Worm (Caenorhabditis elegans) whole organism, late embryonic: ENCODE measurements around the gene F10E7.5.
A peak's percentile ranks its signal among the peaks of the same experiment; 100 is the strongest.

Source experiments
- C08G9.2 ChIP-seq: sonication (generic microtip); optimal IDR thresholded peaks from 2 replicates; lab custom pipeline; 2016; ENCODE audit warnings: mild to moderate bottlenecking, missing genetic modification characterization, moderate library complexity, missing compliant biosample characterization
- K09A11.1 ChIP-seq: sonication (generic microtip); optimal IDR thresholded peaks from 2 replicates; lab custom pipeline; 2017; ENCODE audit warnings: antibody characterized with exemption, mild to moderate bottlenecking, missing genetic modification characterization, missing compliant biosample characterization; ENCODE audit not compliant: insufficient read depth
- ahr-1 ChIP-seq: sonication (generic microtip); optimal IDR thresholded peaks from 2 replicates; lab custom pipeline; 2016; ENCODE audit warnings: missing genetic modification characterization, missing compliant biosample characterization
- ama-1 ChIP-seq: fragments of 150-350 bp; optimal IDR thresholded peaks from 2 replicates; lab custom pipeline; 2014
- ceh-18 ChIP-seq: sonication (generic microtip); optimal IDR thresholded peaks from 2 replicates; lab custom pipeline; 2016; ENCODE audit warnings: missing genetic modification characterization, missing compliant biosample characterization
- ceh-19 ChIP-seq: fragments of 200-800 bp; sonication (Bioruptor generic); optimal IDR thresholded peaks from 2 replicates; lab custom pipeline; 2018; ENCODE audit warnings: mild to moderate bottlenecking, missing genetic modification characterization, missing compliant biosample characterization
- ceh-24 ChIP-seq: sonication (generic microtip); optimal IDR thresholded peaks from 2 replicates; lab custom pipeline; 2016; ENCODE audit warnings: mild to moderate bottlenecking, missing genetic modification characterization, missing compliant biosample characterization
- ceh-31 ChIP-seq: sonication (generic microtip); optimal IDR thresholded peaks from 2 replicates; lab custom pipeline; 2016; ENCODE audit warnings: missing genetic modification characterization, missing compliant biosample characterization
- ceh-34 ChIP-seq: sonication (generic microtip); optimal IDR thresholded peaks from 2 replicates; lab custom pipeline; 2016; ENCODE audit warnings: mild to moderate bottlenecking, missing genetic modification characterization, missing compliant biosample characterization
- ceh-45 ChIP-seq: fragments of 200-800 bp; sonication (Bioruptor generic); IDR thresholded peaks from 2 replicates; pipeline ENCODE4 v1.3.6; 2022; ENCODE audit warnings: missing genetic modification reagents, missing genetic modification characterization, missing compliant biosample characterization
- ceh-6 ChIP-seq: fragments of 200-800 bp; sonication (Bioruptor generic); optimal IDR thresholded peaks from 2 replicates; lab custom pipeline; 2018; ENCODE audit warnings: mild to moderate bottlenecking, missing genetic modification characterization, missing compliant biosample characterization
- che-1 ChIP-seq: sonication (generic microtip); optimal IDR thresholded peaks from 2 replicates; lab custom pipeline; 2016; ENCODE audit warnings: mild to moderate bottlenecking, missing genetic modification characterization, missing compliant biosample characterization
- dmd-4 ChIP-seq: sonication (generic microtip); optimal IDR thresholded peaks from 2 replicates; lab custom pipeline; 2016; ENCODE audit warnings: borderline replicate concordance, missing genetic modification characterization, missing compliant biosample characterization
- elt-2 ChIP-seq: sonication (generic microtip); optimal IDR thresholded peaks from 2 replicates; lab custom pipeline; 2016; ENCODE audit warnings: missing genetic modification reagents, missing genetic modification characterization, missing compliant biosample characterization
- hlh-13 ChIP-seq: fragments of 200-800 bp; sonication (Bioruptor generic); optimal IDR thresholded peaks from 2 replicates; lab custom pipeline; 2018; ENCODE audit warnings: mild to moderate bottlenecking, missing genetic modification characterization, missing compliant biosample characterization
- hlh-30 ChIP-seq: sonication (generic microtip); optimal IDR thresholded peaks from 2 replicates; lab custom pipeline; 2017; ENCODE audit warnings: antibody characterized with exemption, missing genetic modification characterization, missing compliant biosample characterization; ENCODE audit not compliant: insufficient read depth
- hlh-8 ChIP-seq: sonication (generic microtip); optimal IDR thresholded peaks from 2 replicates; lab custom pipeline; 2016; ENCODE audit warnings: missing genotype, missing genetic modification characterization, missing compliant biosample characterization
- nfya-1 ChIP-seq: sonication (generic microtip); optimal IDR thresholded peaks from 2 replicates; lab custom pipeline; 2017; ENCODE audit warnings: missing genetic modification characterization, mild to moderate bottlenecking, missing compliant biosample characterization, antibody characterized with exemption, moderate library complexity
- nhr-232 ChIP-seq: sonication (generic microtip); optimal IDR thresholded peaks from 2 replicates; lab custom pipeline; 2016; ENCODE audit warnings: missing genetic modification characterization, missing compliant biosample characterization
- npax-4 ChIP-seq: sonication (generic microtip); optimal IDR thresholded peaks from 2 replicates; lab custom pipeline; 2016; ENCODE audit warnings: missing genetic modification characterization, missing compliant biosample characterization
- odd-2 ChIP-seq: sonication (generic microtip); optimal IDR thresholded peaks from 2 replicates; lab custom pipeline; 2017; ENCODE audit warnings: antibody characterized with exemption, mild to moderate bottlenecking, missing genetic modification characterization, missing compliant biosample characterization
- pax-1 ChIP-seq: fragments of 150-350 bp; optimal IDR thresholded peaks from 2 replicates; lab custom pipeline; 2014; ENCODE audit warnings: missing biosample characterization, missing genetic modification characterization
- pha-4 ChIP-seq: fragments of 150-350 bp; optimal IDR thresholded peaks from 2 replicates; lab custom pipeline; 2018; ENCODE audit warnings: missing biosample characterization, missing genetic modification reagents, missing genetic modification characterization
- pros-1 ChIP-seq: fragments of 150-350 bp; optimal IDR thresholded peaks from 2 replicates; lab custom pipeline; 2014; ENCODE audit warnings: missing biosample characterization, missing genetic modification reagents, missing genetic modification characterization
- rnt-1 ChIP-seq: sonication (generic microtip); optimal IDR thresholded peaks from 2 replicates; lab custom pipeline; 2016; ENCODE audit warnings: missing genetic modification characterization, missing compliant biosample characterization
- sdc-2 ChIP-seq: sonication (generic microtip); optimal IDR thresholded peaks from 2 replicates; lab custom pipeline; 2016; ENCODE audit warnings: missing genotype, missing genetic modification characterization, missing compliant biosample characterization
- sox-2 ChIP-seq: fragments of 200-800 bp; sonication (Bioruptor generic); IDR thresholded peaks from 2 replicates; pipeline ENCODE4 v1.3.6; 2022; ENCODE audit warnings: missing genetic modification reagents, missing genetic modification characterization, missing compliant biosample characterization
- ttx-3 ChIP-seq: sonication (generic microtip); optimal IDR thresholded peaks from 2 replicates; lab custom pipeline; 2016; ENCODE audit warnings: missing genetic modification reagents, missing genetic modification characterization, missing compliant biosample characterization
- unc-42 ChIP-seq: sonication (generic microtip); optimal IDR thresholded peaks from 2 replicates; lab custom pipeline; 2016; ENCODE audit warnings: missing genotype, missing genetic modification characterization, missing compliant biosample characterization
- unc-55 ChIP-seq: sonication (generic microtip); optimal IDR thresholded peaks from 2 replicates; lab custom pipeline; 2017; ENCODE audit warnings: missing biosample characterization, missing genetic modification reagents, missing genetic modification characterization
- unc-86 ChIP-seq: sonication (generic microtip); optimal IDR thresholded peaks from 2 replicates; lab custom pipeline; 2016; ENCODE audit warnings: missing genetic modification characterization, missing compliant biosample characterization
- zip-5 ChIP-seq: sonication (generic microtip); optimal IDR thresholded peaks from 2 replicates; lab custom pipeline; 2016; ENCODE audit warnings: missing genetic modification characterization, missing compliant biosample characterization

F10E7.5 gene

DNA sequence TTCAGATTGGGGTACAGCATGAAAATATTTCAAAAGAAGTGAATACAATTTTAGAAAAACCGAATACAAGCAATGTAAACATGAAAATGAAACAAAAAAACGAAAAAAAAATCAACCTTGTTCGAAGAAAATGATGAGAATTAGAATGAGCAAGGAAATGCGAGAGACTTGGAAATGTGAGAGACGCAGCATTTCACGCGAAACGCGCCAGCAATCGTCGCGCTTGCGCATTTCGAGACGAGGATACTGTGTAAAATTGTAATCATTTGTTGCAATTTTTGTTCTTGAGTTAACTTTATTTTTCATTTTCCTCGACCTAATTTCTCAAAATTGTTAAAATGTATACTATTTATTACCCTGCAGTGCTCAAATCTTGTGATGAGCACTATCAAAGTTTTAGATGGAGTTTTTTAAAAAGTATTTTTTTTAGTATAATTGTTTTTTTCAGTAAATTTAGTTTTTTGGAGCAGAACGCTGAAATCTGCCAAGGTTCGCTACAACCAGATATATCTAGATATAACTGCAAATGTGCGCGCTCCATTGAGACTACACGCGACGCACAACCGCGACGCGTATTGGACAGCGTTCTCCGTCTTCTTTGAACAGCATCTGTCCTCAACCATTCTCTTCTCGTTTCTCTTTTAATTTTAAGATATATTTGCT lies 40.3 kb downstream of the F10E7.5 start, which contains the start of gene fust-1 (continued):
- TF ChIP-seq zip-5 (tag; lab: Kevin White, UChicago) (peak; percentile 23), pha-4 (tag; lab: Kevin White, UChicago) (no peak), odd-2 (tag; lab: Kevin White, UChicago) (no peak), sdc-2 (tag; lab: Kevin White, UChicago) (peak; percentile 30), hlh-8 (tag; lab: Kevin White, UChicago) (peak; percentile 58), ama-1 (lab: Kevin White, UChicago) (no peak), che-1 (tag; lab: Kevin White, UChicago) (peak; percentile 21), ceh-19 (GFP tag; lab: Kevin White, UChicago) (peak; percentile 42), hlh-30 (peak; percentile 58), ceh-18 (tag; lab: Kevin White, UChicago) (peak; percentile 78), npax-4 (peak; percentile 10), unc-42 (peak; percentile 75), nfya-1 (tag; lab: Kevin White, UChicago) (peak; percentile 86), ceh-31 (tag; lab: Kevin White, UChicago) (peak; percentile 76), K09A11.1 (tag; lab: Kevin White, UChicago) (peak; percentile 51), rnt-1 (tag; lab: Kevin White, UChicago) (peak; percentile 76), pax-1 (tag; lab: Kevin White, UChicago) (peak; percentile 64), ceh-34 (tag; lab: Kevin White, UChicago) (peak; percentile 76)

DNA sequence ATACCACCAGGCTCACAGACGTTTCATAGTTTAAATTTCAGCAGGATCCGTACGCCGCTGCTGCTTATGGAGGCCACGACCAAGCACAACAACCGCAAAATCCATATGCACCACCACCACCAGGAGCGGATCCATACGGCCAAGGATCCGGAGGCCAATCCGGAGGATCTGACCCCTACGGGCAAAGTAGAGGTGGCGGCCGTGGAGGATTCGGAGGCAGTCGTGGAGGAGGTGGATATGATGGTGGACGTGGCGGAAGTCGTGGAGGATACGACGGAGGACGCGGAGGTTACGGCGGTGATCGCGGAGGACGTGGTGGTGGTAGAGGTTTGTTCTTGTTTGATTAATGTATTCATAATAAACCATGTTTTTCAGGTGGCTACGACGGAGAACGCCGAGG lies 41.3 kb downstream of the F10E7.5 start:
- TF ChIP-seq ceh-6 (GFP tag; lab: Kevin White, UChicago) = peak; percentile 17

DNA sequence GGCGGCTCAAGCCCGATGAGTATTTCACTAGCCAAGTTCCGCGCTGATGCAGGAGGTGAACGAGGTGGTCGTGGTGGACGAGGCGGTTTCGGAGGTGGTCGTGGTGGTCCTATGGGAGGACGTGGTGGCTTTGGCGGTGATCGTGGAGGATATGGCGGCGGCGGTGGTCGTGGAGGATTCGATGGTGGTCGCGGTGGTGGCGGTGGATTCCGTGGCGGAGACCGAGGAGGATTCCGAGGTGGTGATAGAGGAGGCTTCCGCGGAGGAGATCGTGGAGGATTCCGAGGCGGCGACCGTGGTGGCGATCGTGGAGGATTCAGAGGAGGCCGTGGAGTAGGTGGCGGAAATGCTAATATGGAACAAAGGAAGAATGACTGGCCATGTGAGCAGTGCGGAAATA lies 42.9 kb downstream of the F10E7.5 start:
- TF ChIP-seq dmd-4 (tag; lab: Kevin White, UChicago) (no peak), sox-2 (GFP tag; lab: Robert Waterston, UW) (no peak), C08G9.2 (tag; lab: Kevin White, UChicago) (no peak), hlh-13 (GFP tag; lab: Kevin White, UChicago) (no peak), sdc-2 (tag; lab: Kevin White, UChicago) (no peak), hlh-8 (tag; lab: Kevin White, UChicago) (no peak), ceh-31 (tag; lab: Kevin White, UChicago) (no peak), nfya-1 (tag; lab: Kevin White, UChicago) (no peak), ttx-3 (tag; lab: Kevin White, UChicago) (no peak), elt-2 (tag; lab: Kevin White, UChicago) (no peak), ceh-24 (no peak), unc-86 (tag; lab: Kevin White, UChicago) (no peak), hlh-30 (no peak), ceh-18 (tag; lab: Kevin White, UChicago) (no peak), ahr-1 (tag; lab: Kevin White, UChicago) (no peak), odd-2 (tag; lab: Kevin White, UChicago) (no peak), che-1 (tag; lab: Kevin White, UChicago) (no peak), ceh-45 (GFP tag; lab: Robert Waterston, UW) (no peak), nhr-232 (tag; lab: Kevin White, UChicago) (no peak)
- TF ChIP-seq, all 69 proteins: peak for 0

DNA sequence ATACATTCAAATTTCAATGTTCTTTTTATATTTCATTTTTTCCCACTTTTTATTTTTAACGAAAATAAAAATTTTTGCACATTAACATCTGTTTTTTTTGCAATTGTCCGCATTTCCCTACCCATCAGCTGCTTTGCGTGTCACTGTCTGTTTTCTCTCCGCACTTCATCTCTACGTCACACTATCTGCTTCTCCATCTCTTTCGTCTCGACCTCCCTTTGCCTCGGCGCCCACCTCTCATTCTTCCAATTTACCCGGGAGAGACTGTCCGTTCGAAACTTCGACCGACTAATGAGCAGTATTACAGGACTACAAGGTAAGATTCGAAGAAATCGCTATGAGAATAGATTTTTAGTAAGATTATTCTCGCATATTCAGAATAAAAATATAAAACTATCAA lies 43.6 kb downstream of the F10E7.5 start, which contains the start of gene C27H5.2:
TSS of gene C27H5.2 (plus strand) at position 190 of the 400 bp plus-strand sequence.
- TF ChIP-seq unc-55 (GFP tag; lab: Kevin White, UChicago) (no peak), ama-1 (lab: Kevin White, UChicago) (peak; percentile 47)

DNA sequence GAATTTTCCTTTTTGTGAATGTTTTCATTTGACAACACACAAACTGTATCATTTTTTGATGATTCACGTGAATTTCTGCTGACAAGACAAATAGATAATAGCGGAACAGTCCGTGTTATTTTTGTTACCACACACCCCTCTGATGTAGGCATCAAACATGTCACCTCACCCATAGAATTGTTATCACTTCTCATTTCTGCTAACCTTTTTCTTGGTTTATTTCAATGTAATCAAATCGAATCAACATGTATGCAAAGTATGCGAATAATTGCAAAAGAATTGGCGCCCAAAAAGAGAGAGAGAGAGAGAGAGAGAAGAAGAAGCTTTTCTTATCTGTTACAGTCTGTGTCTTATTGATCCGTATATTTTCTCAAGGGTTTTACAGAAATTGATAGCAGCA lies 45.6 kb downstream of the F10E7.5 start:
- TF ChIP-seq ceh-31 (tag; lab: Kevin White, UChicago) (no peak), pros-1 (tag; lab: Kevin White, UChicago) (no peak), elt-2 (tag; lab: Kevin White, UChicago) (peak; percentile 61)
